Fruit fly (Drosophila melanogaster) whole organism, embryonic: ENCODE data around the gene Bicra.
A peak's percentile ranks its signal among the peaks of the same experiment; 100 is the strongest.

ENCODE experiments used
- ATbp ChIP-seq: fragments of 200-800 bp; sonication (Bioruptor generic); optimal IDR thresholded peaks from 2 replicates; lab custom pipeline; 2017; ENCODE audit warnings: missing biosample characterization, mild to moderate bottlenecking, missing genetic modification characterization, missing genetic modification reagents
- Abd-B ChIP-seq: fragments of 200-800 bp; sonication (Bioruptor generic); optimal IDR thresholded peaks from 2 replicates; lab custom pipeline; 2018; ENCODE audit warnings: missing biosample characterization, mild to moderate bottlenecking, missing genetic modification characterization, moderate library complexity
- Aef1 ChIP-seq: fragments of 200-800 bp; sonication (Bioruptor generic); IDR thresholded peaks from 3 replicates; pipeline ENCODE4 v1.3.6; 2022; ENCODE audit warnings: missing biosample characterization, missing genetic modification characterization
- Blimp-1 ChIP-seq: fragments of 200-800 bp; sonication (Bioruptor generic); optimal IDR thresholded peaks from 3 replicates; lab custom pipeline; 2018; ENCODE audit warnings: missing biosample characterization, missing genetic modification characterization, mild to moderate bottlenecking, moderate library complexity, missing genetic modification reagents
- CG10431 ChIP-seq: fragments of 200-800 bp; sonication (Bioruptor generic); optimal IDR thresholded peaks from 3 replicates; lab custom pipeline; 2018; ENCODE audit warnings: missing biosample characterization, mild to moderate bottlenecking, missing genetic modification characterization
- CG11456 ChIP-seq: fragments of 200-800 bp; sonication (Bioruptor generic); IDR thresholded peaks from 3 replicates; pipeline ENCODE4 v1.3.6; 2022; ENCODE audit warnings: missing biosample characterization, missing genetic modification characterization
- CG12104 ChIP-seq: fragments of 200-800 bp; sonication (Bioruptor generic); optimal IDR thresholded peaks from 3 replicates; lab custom pipeline; 2016; ENCODE audit warnings: missing biosample characterization, missing genetic modification characterization
- CG13424 ChIP-seq: fragments of 200-800 bp; sonication (Bioruptor generic); optimal IDR thresholded peaks from 2 replicates; lab custom pipeline; 2019; ENCODE audit warnings: missing biosample characterization, mild to moderate bottlenecking, missing genetic modification characterization, moderate library complexity
- CG16813 ChIP-seq: fragments of 200-800 bp; sonication (Bioruptor generic); IDR thresholded peaks from 3 replicates; pipeline ENCODE4 v1.3.6; 2022; ENCODE audit warnings: missing biosample characterization, missing genetic modification characterization; ENCODE audit not compliant: partially characterized antibody
- CG16863 ChIP-seq: fragments of 200-800 bp; sonication (Bioruptor generic); optimal IDR thresholded peaks from 3 replicates; lab custom pipeline; 2016; ENCODE audit warnings: missing biosample characterization, missing genetic modification characterization
- CG17186 ChIP-seq: fragments of 200-800 bp; sonication (Bioruptor generic); optimal IDR thresholded peaks from 3 replicates; lab custom pipeline; 2017; ENCODE audit warnings: missing biosample characterization, missing genetic modification reagents, missing genetic modification characterization
- CG17912 ChIP-seq: fragments of 200-800 bp; sonication (Bioruptor generic); optimal IDR thresholded peaks from 2 replicates; lab custom pipeline; 2018; ENCODE audit warnings: missing biosample characterization, mild to moderate bottlenecking, missing genetic modification characterization
- CG1832 ChIP-seq: fragments of 200-800 bp; sonication (Bioruptor generic); optimal IDR thresholded peaks from 2 replicates; lab custom pipeline; 2017; ENCODE audit warnings: missing biosample characterization, mild to moderate bottlenecking, missing genetic modification characterization, inconsistent platforms
- CG18476 ChIP-seq: fragments of 200-800 bp; sonication (Bioruptor generic); optimal IDR thresholded peaks from 2 replicates; lab custom pipeline; 2016; ENCODE audit warnings: missing biosample characterization, mild to moderate bottlenecking, missing genetic modification characterization
- CG32772 ChIP-seq: fragments of 200-800 bp; sonication (Bioruptor generic); IDR thresholded peaks from 2 replicates; pipeline ENCODE4 v1.3.6; 2022; ENCODE audit warnings: missing biosample characterization, missing genetic modification characterization
- CG6683 ChIP-seq: fragments of 200-800 bp; sonication (Bioruptor generic); optimal IDR thresholded peaks from 2 replicates; lab custom pipeline; 2017; ENCODE audit warnings: missing biosample characterization, mild to moderate bottlenecking, missing genetic modification characterization, missing genetic modification reagents
- CG6765 ChIP-seq: fragments of 200-800 bp; sonication (Bioruptor generic); optimal IDR thresholded peaks from 3 replicates; lab custom pipeline; 2017; ENCODE audit warnings: missing biosample characterization, mild to moderate bottlenecking, missing genetic modification characterization
- CG7372 ChIP-seq: fragments of 200-800 bp; sonication (Bioruptor generic); IDR thresholded peaks from 2 replicates; pipeline ENCODE4 v1.3.6; 2022; ENCODE audit warnings: missing biosample characterization, missing genetic modification characterization
- CG7963 ChIP-seq: fragments of 200-800 bp; sonication (Bioruptor generic); IDR thresholded peaks from 3 replicates; pipeline ENCODE4 v1.3.6; 2022; ENCODE audit warnings: missing biosample characterization, missing genetic modification characterization; ENCODE audit not compliant: partially characterized antibody
- D19A ChIP-seq: fragments of 200-800 bp; optimal IDR thresholded peaks from 3 replicates; lab custom pipeline; 2019; ENCODE audit warnings: missing biosample characterization, mild to moderate bottlenecking, missing genetic modification characterization, moderate library complexity
- D19B ChIP-seq: fragments of 200-800 bp; sonication (Bioruptor generic); optimal IDR thresholded peaks from 2 replicates; lab custom pipeline; 2017; ENCODE audit warnings: missing biosample characterization, mild to moderate bottlenecking, missing genetic modification characterization
- Dad ChIP-seq: fragments of 200-800 bp; sonication (Bioruptor generic); optimal IDR thresholded peaks from 3 replicates; lab custom pipeline; 2016; ENCODE audit warnings: missing biosample characterization, missing genetic modification characterization
- Dfd ChIP-seq, 2 experiments: fragments of >200 bp; optimal IDR thresholded peaks; 2 replicates each; lab custom pipeline; 2017; ENCODE audit warnings: missing biosample characterization in 2 of 2, missing genetic modification characterization in 2 of 2
- Dll ChIP-seq: fragments of 200-800 bp; sonication (Bioruptor generic); IDR thresholded peaks from 4 replicates; pipeline ENCODE4 v1.3.6; 2022; ENCODE audit warnings: missing biosample characterization, missing genetic modification characterization; ENCODE audit not compliant: partially characterized antibody
- HHEX ChIP-seq: fragments of 200-800 bp; sonication (Bioruptor generic); optimal IDR thresholded peaks from 3 replicates; lab custom pipeline; 2017; ENCODE audit warnings: missing biosample characterization, mild to moderate bottlenecking, missing genetic modification characterization, missing genetic modification reagents
- Hand ChIP-seq: fragments of 200-800 bp; sonication (Bioruptor generic); optimal IDR thresholded peaks from 2 replicates; lab custom pipeline; 2017; ENCODE audit warnings: mild to moderate bottlenecking, missing biosample characterization, missing genetic modification reagents, missing genetic modification characterization
- Lpt ChIP-seq: fragments of >200 bp; optimal IDR thresholded peaks from 2 replicates; lab custom pipeline; 2018; ENCODE audit warnings: missing biosample characterization, missing genetic modification characterization
- Sox102F ChIP-seq: fragments of 200-800 bp; sonication (Bioruptor generic); optimal IDR thresholded peaks from 2 replicates; lab custom pipeline; 2018; ENCODE audit warnings: missing biosample characterization, mild to moderate bottlenecking, missing genetic modification characterization, moderate library complexity
- Spps ChIP-seq: fragments of 200-800 bp; sonication (Bioruptor generic); optimal IDR thresholded peaks from 2 replicates; lab custom pipeline; 2018; ENCODE audit warnings: missing biosample characterization, mild to moderate bottlenecking, missing genetic modification characterization
- Tbp ChIP-seq: fragments of >200 bp; optimal IDR thresholded peaks from 2 replicates; lab custom pipeline; 2018; ENCODE audit warnings: missing biosample characterization, missing genetic modification characterization
- ac ChIP-seq: fragments of 200-800 bp; sonication (Bioruptor generic); optimal IDR thresholded peaks from 3 replicates; lab custom pipeline; 2017; ENCODE audit warnings: missing biosample characterization, mild to moderate bottlenecking, missing genetic modification characterization
- ap ChIP-seq: fragments of 200-800 bp; sonication (Bioruptor generic); IDR thresholded peaks from 2 replicates; pipeline ENCODE4 v1.3.6; 2022; ENCODE audit warnings: missing biosample characterization, missing genetic modification characterization
- bigmax ChIP-seq: fragments of 200-800 bp; sonication (Bioruptor generic); optimal IDR thresholded peaks from 2 replicates; lab custom pipeline; 2018; ENCODE audit warnings: missing biosample characterization, mild to moderate bottlenecking, missing genetic modification characterization
- cad ChIP-seq: fragments of >200 bp; optimal IDR thresholded peaks from 2 replicates; lab custom pipeline; 2017; ENCODE audit warnings: missing biosample characterization, missing genetic modification characterization
- chif ChIP-seq, 2 experiments: fragments of 200-800 bp; sonication (Bioruptor generic); optimal IDR thresholded peaks; 3 replicates each; lab custom pipeline; 2016; ENCODE audit warnings: missing biosample characterization in 2 of 2, missing genetic modification characterization in 2 of 2
- croc ChIP-seq: fragments of 200-800 bp; sonication (Bioruptor generic); conservative IDR thresholded peaks from 3 replicates; pipeline ENCODE4 v1.3.6; 2022; ENCODE audit warnings: missing biosample characterization, missing genetic modification characterization
- cwo ChIP-seq: fragments of 200-800 bp; sonication (Bioruptor generic); optimal IDR thresholded peaks from 3 replicates; lab custom pipeline; 2017; ENCODE audit warnings: missing biosample characterization, missing genetic modification characterization, mild to moderate bottlenecking, moderate library complexity, missing genetic modification reagents
- dan ChIP-seq: fragments of 200-800 bp; sonication (Bioruptor generic); IDR thresholded peaks from 2 replicates; pipeline ENCODE4 v1.3.6; 2022; ENCODE audit warnings: missing biosample characterization, missing genetic modification characterization
- oc ChIP-seq: fragments of 200-800 bp; sonication (Bioruptor generic); optimal IDR thresholded peaks from 2 replicates; lab custom pipeline; 2018; ENCODE audit warnings: missing biosample characterization, mild to moderate bottlenecking, missing genetic modification characterization, moderate library complexity
- sima ChIP-seq: fragments of 200-800 bp; sonication (Bioruptor generic); optimal IDR thresholded peaks from 2 replicates; lab custom pipeline; 2016; ENCODE audit warnings: missing biosample characterization, missing genetic modification characterization
- slou ChIP-seq: fragments of 200-800 bp; sonication (Bioruptor generic); optimal IDR thresholded peaks from 3 replicates; lab custom pipeline; 2016; ENCODE audit warnings: missing biosample characterization, missing genetic modification characterization
- sna ChIP-seq: fragments of 200-800 bp; sonication (Bioruptor generic); IDR thresholded peaks from 2 replicates; pipeline ENCODE4 v1.3.6; 2022; ENCODE audit warnings: missing biosample characterization, missing genetic modification characterization; ENCODE audit not compliant: partially characterized antibody
- sob ChIP-seq: fragments of 200-800 bp; sonication (Bioruptor generic); IDR thresholded peaks from 2 replicates; pipeline ENCODE4 v1.3.6; 2022; ENCODE audit warnings: missing biosample characterization, missing genetic modification characterization
- stc ChIP-seq: fragments of 200-800 bp; sonication (Bioruptor generic); IDR thresholded peaks from 2 replicates; pipeline ENCODE4 v1.3.6; 2022; ENCODE audit warnings: missing biosample characterization, missing genetic modification characterization
- stwl ChIP-seq: fragments of 200-800 bp; sonication (Bioruptor generic); optimal IDR thresholded peaks from 3 replicates; lab custom pipeline; 2018; ENCODE audit warnings: missing biosample characterization, mild to moderate bottlenecking, missing genetic modification characterization, moderate library complexity
- tgo ChIP-seq: fragments of 200-800 bp; sonication (Bioruptor generic); IDR thresholded peaks from 3 replicates; pipeline ENCODE4 v1.3.6; 2022; ENCODE audit warnings: missing biosample characterization, missing genetic modification characterization
- unc-4 ChIP-seq: fragments of 200-800 bp; sonication (Bioruptor generic); IDR thresholded peaks from 2 replicates; pipeline ENCODE4 v1.3.6; 2022; ENCODE audit warnings: missing biosample characterization, missing genetic modification characterization; ENCODE audit not compliant: partially characterized antibody
- wek ChIP-seq: fragments of 200-800 bp; sonication (Bioruptor generic); optimal IDR thresholded peaks from 3 replicates; lab custom pipeline; 2018; ENCODE audit warnings: missing biosample characterization, mild to moderate bottlenecking, missing genetic modification characterization, moderate library complexity
- zfh1 ChIP-seq: fragments of 200-800 bp; sonication (Bioruptor generic); IDR thresholded peaks from 3 replicates; pipeline ENCODE4 v1.3.6; 2022; ENCODE audit warnings: missing biosample characterization, missing genetic modification characterization

The Bicra gene

dm6 chr3R:29033909-29034629 is 28.8 kb upstream of the Bicra start, which contains the start of the genes beta4GalNAcTB and Cpsf100 (continued):
- TF ChIP-seq oc (no peak), stwl (peak; percentile 27), CG7372 (GFP tag; lab: Robert Waterston, UW) (peak; percentile 34), Blimp-1 (GFP tag; lab: Kevin White, UChicago) (no peak), wek (GFP tag; lab: Kevin White, UChicago) (no peak), CG7963 (no peak), Hand (GFP tag; lab: Kevin White, UChicago) (no peak), Sox102F (GFP tag; lab: Kevin White, UChicago) (peak; percentile 64), ac (no peak), ap (GFP tag; lab: Robert Waterston, UW) (peak; percentile 46), Tbp (GFP tag; lab: Kevin White, UChicago) (no peak), CG32772 (GFP tag; lab: Robert Waterston, UW) (peak; percentile 64), sna (GFP tag; lab: Robert Waterston, UW) (no peak), zfh1 (peak; percentile 67; the same call in 2 of the 3 replicates), croc (peak; percentile 36; the same call in 1 of the 3 replicates), chif (GFP tag; optimal IDR thresholded peaks at IDR 0.05; lab: Kevin White, UChicago) (peak; percentile 38 to 66), cad (GFP tag; lab: Kevin White, UChicago) (no peak), ATbp (GFP tag; lab: Kevin White, UChicago) (peak; percentile 36), CG17912 (no peak), CG16863 (GFP tag; lab: Kevin White, UChicago) (peak; percentile 64), bigmax (GFP tag; lab: Kevin White, UChicago) (no peak), CG12104 (GFP tag; lab: Kevin White, UChicago) (peak; percentile 79), Spps (tag; lab: Kevin White, UChicago) (peak; percentile 1), slou (peak; percentile 60), D19B (GFP tag; lab: Kevin White, UChicago) (peak; percentile 35), Dad (GFP tag; lab: Kevin White, UChicago) (peak; percentile 21), CG10431 (no peak), Dfd (GFP tag; optimal IDR thresholded peaks at IDR 0.05; lab: Kevin White, UChicago) (no peak), CG18476 (peak; percentile 78), unc-4 (GFP tag; lab: Robert Waterston, UW) (no peak), Aef1 (GFP tag; lab: Robert Waterston, UW) (peak; percentile 59), HHEX (peak; percentile 75), sob (GFP tag; lab: Robert Waterston, UW) (peak; percentile 48; the same call in 1 of the 2 replicates), Dll (GFP tag; lab: Robert Waterston, UW) (no peak), CG13424 (peak; percentile 71), Abd-B (GFP tag; lab: Kevin White, UChicago) (peak; percentile 77), cwo (GFP tag; lab: Kevin White, UChicago) (peak; percentile 49), CG16813 (GFP tag; lab: Robert Waterston, UW) (no peak), dan (GFP tag; lab: Robert Waterston, UW) (peak; percentile 23; the same call in 1 of the 2 replicates), CG1832 (GFP tag; lab: Kevin White, UChicago) (no peak), stc (GFP tag; lab: Robert Waterston, UW) (no peak), D19A (tag; lab: Kevin White, UChicago) (no peak), CG6683 (GFP tag; lab: Kevin White, UChicago) (peak; percentile 25), sima (no peak), CG17186 (no peak), Lpt (no peak), tgo (GFP tag; lab: Robert Waterston, UW) (peak; percentile 62), CG11456 (GFP tag; lab: Robert Waterston, UW) (peak; percentile 68; the same call in 2 of the 3 replicates), CG6765 (GFP tag; lab: Kevin White, UChicago) (peak; percentile 47)
